Worm (Caenorhabditis elegans) whole organism, L4/young adult: ENCODE results near the gene srpa-68.

Experiments used
- dao-5 ChIP-seq: sonication (generic microtip); optimal IDR thresholded peaks from 2 replicates; lab custom pipeline; 2016; ENCODE audit warnings: missing genotype, missing genetic modification characterization, moderate library complexity, missing compliant biosample characterization
- him-1 ChIP-seq: sonication (generic microtip); optimal IDR thresholded peaks from 2 replicates; lab custom pipeline; 2016; ENCODE audit warnings: missing genotype, missing genetic modification reagents, missing genetic modification characterization, missing compliant biosample characterization

ce11 chrV:12295015-12295414, 3.6 kb upstream of the srpa-68 start:
- TF ChIP-seq him-1 (tag; lab: Kevin White, UChicago) (no peak), dao-5 (tag; lab: Kevin White, UChicago) (no peak)
